Fruit fly (Drosophila melanogaster) whole organism, embryonic: Measurements from ENCODE around the gene TBC1D16.

Source experiments
- ATbp ChIP-seq: fragments of 200-800 bp; sonication (Bioruptor generic); optimal IDR thresholded peaks from 2 replicates; lab custom pipeline; 2017; ENCODE audit warnings: missing biosample characterization, mild to moderate bottlenecking, missing genetic modification characterization, missing genetic modification reagents
- B-H2 ChIP-seq: fragments of 200-800 bp; sonication (Bioruptor generic); optimal IDR thresholded peaks from 2 replicates; lab custom pipeline; 2018; ENCODE audit warnings: missing biosample characterization, mild to moderate bottlenecking, missing genetic modification characterization
- CG10959 ChIP-seq: fragments of 200-800 bp; sonication (Bioruptor generic); IDR thresholded peaks from 2 replicates; pipeline ENCODE4 v1.3.6; 2022; ENCODE audit warnings: missing biosample characterization, missing genetic modification characterization
- CG11093 ChIP-seq: fragments of 200-800 bp; sonication (Bioruptor generic); IDR thresholded peaks from 3 replicates; pipeline ENCODE4 v1.3.6; 2022; ENCODE audit warnings: missing biosample characterization, missing genetic modification characterization
- CG11560 ChIP-seq: fragments of 200-800 bp; sonication (Bioruptor generic); IDR thresholded peaks from 3 replicates; pipeline ENCODE4 v1.3.6; 2022; ENCODE audit warnings: missing biosample characterization, missing genetic modification characterization
- CG1233 ChIP-seq: fragments of 200-800 bp; sonication (Bioruptor generic); optimal IDR thresholded peaks from 4 replicates; lab custom pipeline; 2018; ENCODE audit warnings: missing biosample characterization, mild to moderate bottlenecking, missing genetic modification characterization
- CG12744 ChIP-seq: fragments of 200-800 bp; sonication (Bioruptor generic); optimal IDR thresholded peaks from 2 replicates; lab custom pipeline; 2016; ENCODE audit warnings: missing biosample characterization, missing genetic modification characterization
- CG14860 ChIP-seq: fragments of 200-800 bp; sonication (Bioruptor generic); IDR thresholded peaks from 3 replicates; pipeline ENCODE4 v1.3.6; 2022; ENCODE audit warnings: missing biosample characterization, missing genetic modification characterization; ENCODE audit not compliant: partially characterized antibody
- CG1602 ChIP-seq: fragments of 200-800 bp; sonication (Bioruptor generic); optimal IDR thresholded peaks from 3 replicates; lab custom pipeline; 2016; ENCODE audit warnings: missing biosample characterization, missing genetic modification characterization
- CG1647 ChIP-seq: fragments of 200-800 bp; sonication (Bioruptor generic); optimal IDR thresholded peaks from 3 replicates; lab custom pipeline; 2016; ENCODE audit warnings: missing biosample characterization, missing genetic modification characterization
- CG18476 ChIP-seq: fragments of 200-800 bp; sonication (Bioruptor generic); optimal IDR thresholded peaks from 2 replicates; lab custom pipeline; 2016; ENCODE audit warnings: missing biosample characterization, mild to moderate bottlenecking, missing genetic modification characterization
- CG18764 ChIP-seq: fragments of 200-800 bp; sonication (Bioruptor generic); optimal IDR thresholded peaks from 3 replicates; lab custom pipeline; 2016; ENCODE audit warnings: missing biosample characterization, missing genetic modification characterization
- CG2202 ChIP-seq: fragments of 200-800 bp; sonication (Bioruptor generic); optimal IDR thresholded peaks from 2 replicates; lab custom pipeline; 2018; ENCODE audit warnings: missing biosample characterization, mild to moderate bottlenecking, missing genetic modification characterization
- CG31388 ChIP-seq: fragments of 200-800 bp; sonication (Bioruptor generic); optimal IDR thresholded peaks from 2 replicates; lab custom pipeline; 2016; ENCODE audit warnings: missing biosample characterization, missing genetic modification characterization
- CG3163 ChIP-seq: fragments of 200-800 bp; sonication (Bioruptor generic); optimal IDR thresholded peaks from 3 replicates; lab custom pipeline; 2016; ENCODE audit warnings: missing biosample characterization, missing genetic modification characterization
- CG3847 ChIP-seq: fragments of 200-800 bp; sonication (Bioruptor generic); IDR thresholded peaks from 2 replicates; pipeline ENCODE4 v1.3.6; 2022; ENCODE audit warnings: missing biosample characterization, missing genetic modification characterization
- CG4820 ChIP-seq: fragments of 200-800 bp; sonication (Bioruptor generic); optimal IDR thresholded peaks from 3 replicates; lab custom pipeline; 2016; ENCODE audit warnings: missing biosample characterization, missing genetic modification characterization
- CG5245 ChIP-seq: fragments of 200-800 bp; sonication (Bioruptor generic); optimal IDR thresholded peaks from 3 replicates; lab custom pipeline; 2016; ENCODE audit warnings: missing biosample characterization, missing genetic modification characterization
- CG6175 ChIP-seq: fragments of 200-800 bp; sonication (Bioruptor generic); IDR thresholded peaks from 3 replicates; pipeline ENCODE4 v1.3.6; 2022; ENCODE audit warnings: missing biosample characterization, missing genetic modification characterization
- CG6791 ChIP-seq: fragments of 200-800 bp; sonication (Bioruptor generic); IDR thresholded peaks from 3 replicates; pipeline ENCODE4 v1.3.6; 2022; ENCODE audit warnings: missing biosample characterization, missing genetic modification characterization; ENCODE audit not compliant: partially characterized antibody
- CG7372 ChIP-seq: fragments of 200-800 bp; sonication (Bioruptor generic); IDR thresholded peaks from 2 replicates; pipeline ENCODE4 v1.3.6; 2022; ENCODE audit warnings: missing biosample characterization, missing genetic modification characterization
- CG9609 ChIP-seq: fragments of 200-800 bp; sonication (Bioruptor generic); optimal IDR thresholded peaks from 3 replicates; lab custom pipeline; 2016; ENCODE audit warnings: missing biosample characterization, missing genetic modification characterization
- Dref ChIP-seq: fragments of 200-800 bp; sonication (Bioruptor generic); IDR thresholded peaks from 2 replicates; pipeline ENCODE4 v1.3.6; 2022; ENCODE audit warnings: missing biosample characterization, missing genetic modification characterization
- Fer2 ChIP-seq: fragments of 200-800 bp; sonication (Bioruptor generic); optimal IDR thresholded peaks from 2 replicates; lab custom pipeline; 2018; ENCODE audit warnings: missing biosample characterization, mild to moderate bottlenecking, missing genetic modification characterization, moderate library complexity
- HLH54F ChIP-seq: fragments of 200-800 bp; sonication (Bioruptor generic); optimal IDR thresholded peaks from 3 replicates; lab custom pipeline; 2016; ENCODE audit warnings: missing biosample characterization, missing genetic modification characterization
- Hr39 ChIP-seq: fragments of >200 bp; optimal IDR thresholded peaks from 2 replicates; lab custom pipeline; 2017
- Lhr ChIP-seq: fragments of 200-800 bp; sonication (Bioruptor generic); optimal IDR thresholded peaks from 3 replicates; lab custom pipeline; 2017; ENCODE audit warnings: mild to moderate bottlenecking, missing biosample characterization, missing genetic modification reagents, missing genetic modification characterization
- MBD-R2 ChIP-seq: fragments of 200-800 bp; sonication (Bioruptor generic); IDR thresholded peaks from 2 replicates; pipeline ENCODE4 v1.3.6; 2022; ENCODE audit warnings: missing biosample characterization, missing genetic modification characterization
- Ravus ChIP-seq: fragments of 200-800 bp; sonication (Bioruptor generic); IDR thresholded peaks from 2 replicates; pipeline ENCODE4 v1.3.6; 2022; ENCODE audit warnings: missing biosample characterization, missing genetic modification characterization
- abd-A ChIP-seq: fragments of 200-800 bp; sonication (Bioruptor generic); optimal IDR thresholded peaks from 3 replicates; lab custom pipeline; 2019; ENCODE audit warnings: missing biosample characterization, mild to moderate bottlenecking, missing genetic modification characterization, moderate library complexity
- amos ChIP-seq: fragments of 200-800 bp; sonication (Bioruptor generic); IDR thresholded peaks from 2 replicates; pipeline ENCODE4 v1.3.6; 2022; ENCODE audit warnings: missing biosample characterization, missing genetic modification characterization; ENCODE audit not compliant: partially characterized antibody
- aop ChIP-seq: fragments of 200-800 bp; sonication (Bioruptor generic); IDR thresholded peaks from 2 replicates; pipeline ENCODE4 v1.3.6; 2022; ENCODE audit warnings: missing biosample characterization, missing genetic modification characterization
- ato ChIP-seq: fragments of 200-800 bp; sonication (Bioruptor generic); IDR thresholded peaks from 2 replicates; pipeline ENCODE4 v1.3.6; 2022; ENCODE audit warnings: missing biosample characterization, missing genetic modification characterization; ENCODE audit not compliant: partially characterized antibody
- bsh ChIP-seq, 2 experiments: fragments of 200-800 bp; sonication (Bioruptor generic); optimal IDR thresholded peaks; 2 replicates each; lab custom pipeline; 2017 to 2018; ENCODE audit warnings: mild to moderate bottlenecking in 2 of 2, missing biosample characterization in 2 of 2, missing genetic modification characterization in 2 of 2, moderate library complexity in 1 of 2
- btn ChIP-seq: fragments of 200-800 bp; sonication (Bioruptor generic); optimal IDR thresholded peaks from 2 replicates; lab custom pipeline; 2016; ENCODE audit warnings: missing biosample characterization, missing genetic modification characterization
- cad ChIP-seq: fragments of >200 bp; optimal IDR thresholded peaks from 2 replicates; lab custom pipeline; 2017; ENCODE audit warnings: missing biosample characterization, missing genetic modification characterization
- croc ChIP-seq: fragments of 200-800 bp; sonication (Bioruptor generic); conservative IDR thresholded peaks from 3 replicates; pipeline ENCODE4 v1.3.6; 2022; ENCODE audit warnings: missing biosample characterization, missing genetic modification characterization
- exex ChIP-seq: fragments of 200-800 bp; sonication (Bioruptor generic); optimal IDR thresholded peaks from 4 replicates; lab custom pipeline; 2018; ENCODE audit warnings: missing biosample characterization, mild to moderate bottlenecking, missing genetic modification characterization, moderate library complexity
- fd102C ChIP-seq: fragments of 200-800 bp; sonication (Bioruptor generic); optimal IDR thresholded peaks from 2 replicates; lab custom pipeline; 2018; ENCODE audit warnings: missing biosample characterization, mild to moderate bottlenecking, missing genetic modification characterization, moderate library complexity
- h ChIP-seq: fragments of >200 bp; optimal IDR thresholded peaks from 2 replicates; lab custom pipeline; 2017
- kay ChIP-seq: fragments of 200-800 bp; sonication (Bioruptor generic); optimal IDR thresholded peaks from 2 replicates; lab custom pipeline; 2016; ENCODE audit warnings: missing biosample characterization, missing genetic modification characterization
- klu ChIP-seq: fragments of 200-800 bp; sonication (Bioruptor generic); IDR thresholded peaks from 2 replicates; pipeline ENCODE4 v1.3.6; 2022; ENCODE audit warnings: missing biosample characterization, missing genetic modification characterization
- nau ChIP-seq: fragments of 200-800 bp; sonication (Bioruptor generic); optimal IDR thresholded peaks from 3 replicates; lab custom pipeline; 2017; ENCODE audit warnings: missing biosample characterization, mild to moderate bottlenecking, missing genetic modification characterization, missing genetic modification reagents
- otp ChIP-seq: fragments of 200-800 bp; sonication (Bioruptor generic); IDR thresholded peaks from 3 replicates; pipeline ENCODE4, ENCODE4 v1.3.6; 2022; ENCODE audit warnings: missing biosample characterization, missing genetic modification characterization
- peb ChIP-seq: fragments of 200-800 bp; sonication (Bioruptor generic); IDR thresholded peaks from 2 replicates; pipeline ENCODE4 v1.3.6; 2022; ENCODE audit warnings: missing biosample characterization, missing genetic modification characterization
- rib ChIP-seq: fragments of 200-800 bp; sonication (Bioruptor generic); IDR thresholded peaks from 2 replicates; pipeline ENCODE4 v1.3.6; 2022; ENCODE audit warnings: missing biosample characterization, missing genetic modification characterization
- sna ChIP-seq: fragments of 200-800 bp; sonication (Bioruptor generic); IDR thresholded peaks from 2 replicates; pipeline ENCODE4 v1.3.6; 2022; ENCODE audit warnings: missing biosample characterization, missing genetic modification characterization; ENCODE audit not compliant: partially characterized antibody
- sob ChIP-seq: fragments of 200-800 bp; sonication (Bioruptor generic); IDR thresholded peaks from 2 replicates; pipeline ENCODE4 v1.3.6; 2022; ENCODE audit warnings: missing biosample characterization, missing genetic modification characterization
- trem ChIP-seq: fragments of 200-800 bp; optimal IDR thresholded peaks from 3 replicates; lab custom pipeline; 2019; ENCODE audit warnings: missing biosample characterization, mild to moderate bottlenecking, missing genetic modification characterization, moderate library complexity
- tx ChIP-seq: fragments of 200-800 bp; sonication (Bioruptor generic); optimal IDR thresholded peaks from 2 replicates; lab custom pipeline; 2016; ENCODE audit warnings: missing biosample characterization, missing genetic modification characterization
- usp ChIP-seq: fragments of >200 bp; optimal IDR thresholded peaks from 2 replicates; lab custom pipeline; 2017; ENCODE audit warnings: missing biosample characterization, missing genetic modification characterization
- yki ChIP-seq: fragments of >200 bp; optimal IDR thresholded peaks from 3 replicates; lab custom pipeline; 2018
- zfh2 ChIP-seq: fragments of 200-800 bp; sonication (Bioruptor generic); optimal IDR thresholded peaks from 2 replicates; lab custom pipeline; 2016; ENCODE audit warnings: missing biosample characterization, missing genetic modification characterization

The TBC1D16 gene

DNA sequence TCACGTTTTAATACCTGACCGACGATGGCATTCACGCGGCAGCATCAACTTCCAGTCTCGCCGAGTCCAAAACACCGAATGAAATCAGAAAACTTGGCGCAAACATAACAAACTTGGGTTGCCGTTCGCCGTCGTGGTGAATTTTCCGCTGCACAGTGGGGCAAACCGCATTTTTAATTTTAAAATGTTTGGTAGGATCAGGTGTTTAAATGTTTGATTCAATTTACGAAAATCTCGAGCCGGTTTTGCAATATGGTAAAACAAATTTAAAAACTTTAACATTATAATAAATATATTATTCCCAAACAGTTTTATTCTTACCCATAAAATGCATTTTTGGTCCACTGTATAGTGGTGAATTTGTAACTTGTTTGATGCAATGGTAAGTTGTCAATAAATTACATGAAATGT lies 38.8 kb upstream of the TBC1D16 start, which contains the start of gene RluA-1 (continued):
- TF ChIP-seq ato (GFP tag; lab: Robert Waterston, UW) (peak; percentile 65), CG10959 (GFP tag; lab: Robert Waterston, UW) (peak; percentile 91), CG1233 (GFP tag; lab: Kevin White, UChicago) (peak; percentile 99), amos (GFP tag; lab: Robert Waterston, UW) (peak; percentile 50), cad (GFP tag; lab: Kevin White, UChicago) (no peak), CG31388 (GFP tag; lab: Kevin White, UChicago) (peak; percentile 98), CG3163 (peak; percentile 76), CG12744 (GFP tag; lab: Kevin White, UChicago) (peak; percentile 93), Ravus (GFP tag; lab: Robert Waterston, UW) (peak; percentile 97), trem (tag; lab: Kevin White, UChicago) (peak; percentile 97), aop (GFP tag; lab: Robert Waterston, UW) (peak; percentile 90), bsh (GFP tag; optimal IDR thresholded peaks at IDR 0.05; lab: Kevin White, UChicago) (peak; percentile 94 to 100), h (lab: Kevin White, UChicago) (no peak), sob (GFP tag; lab: Robert Waterston, UW) (peak; percentile 100), rib (GFP tag; lab: Robert Waterston, UW) (peak; percentile 99), yki (no peak), CG14860 (peak; percentile 75), nau (GFP tag; lab: Kevin White, UChicago) (peak; percentile 99), klu (peak; percentile 98), sna (0 out of 2 replicates have a peak, but pooled peaks have one; percentile 32), abd-A (peak; percentile 92), CG18476 (GFP tag; lab: Kevin White, UChicago) (peak; percentile 98), CG11560 (tag; lab: Robert Waterston, UW) (peak; percentile 92), MBD-R2 (GFP tag; lab: Robert Waterston, UW) (peak; percentile 73), CG6175 (peak; percentile 98), CG11093 (peak; percentile 99), ATbp (GFP tag; lab: Kevin White, UChicago) (peak; percentile 100), B-H2 (GFP tag; lab: Kevin White, UChicago) (peak; percentile 96), Fer2 (tag; lab: Kevin White, UChicago) (peak; percentile 98), Dref (GFP tag; lab: Robert Waterston, UW) (peak; percentile 44), CG4820 (peak; percentile 99), Lhr (GFP tag; lab: Kevin White, UChicago) (peak; percentile 98), croc (peak; percentile 99), exex (tag; lab: Kevin White, UChicago) (peak; percentile 92), CG9609 (GFP tag; lab: Kevin White, UChicago) (peak; percentile 92), HLH54F (peak; percentile 92), CG7372 (GFP tag; lab: Robert Waterston, UW) (peak; percentile 98), Hr39 (no peak), fd102C (GFP tag; lab: Kevin White, UChicago) (peak; percentile 96), tx (GFP tag; lab: Kevin White, UChicago) (peak; percentile 92), CG5245 (peak; percentile 99), kay (GFP tag; lab: Kevin White, UChicago) (peak; percentile 86), usp (GFP tag; lab: Kevin White, UChicago) (no peak), peb (peak; percentile 99), otp (GFP tag; lab: Robert Waterston, UW) (peak; percentile 99), CG6791 (GFP tag; lab: Robert Waterston, UW) (0 out of 3 replicates have a peak, but pooled peaks have one; percentile 20), CG1647 (GFP tag; lab: Kevin White, UChicago) (peak; percentile 96), btn (GFP tag; lab: Kevin White, UChicago) (peak; percentile 89), CG18764 (GFP tag; lab: Kevin White, UChicago) (peak; percentile 98), CG1602 (GFP tag; lab: Kevin White, UChicago) (peak; percentile 99), CG2202 (tag; lab: Kevin White, UChicago) (peak; percentile 99), zfh2 (GFP tag; lab: Kevin White, UChicago) (peak; percentile 85), CG3847 (peak; percentile 99)
